Worm (Caenorhabditis elegans) whole organism, dauer: ENCODE measurements around the gene ifd-2.

Experiments used
- unc-62 ChIP-seq: sonication (generic microtip); optimal IDR thresholded peaks from 2 replicates; lab custom pipeline; 2017; ENCODE audit warnings: missing biosample characterization, missing genetic modification reagents, missing genetic modification characterization

ifd-2 gene

ce11 chrX:815929-816328 lies at the start of gene ifd-2:
ifd-2 (minus strand) TSS chrX:815929.
- no peak for TF ChIP-seq unc-62 (GFP tag; lab: Kevin White, UChicago)

- TF ChIP-seq unc-62 (GFP tag; lab: Kevin White, UChicago) = no peak
Observed at ce11 chrX:865214-865613, 49.5 kb upstream of the ifd-2 start.

ce11 chrX:864293-864731 lies 48.6 kb upstream of the ifd-2 start:
- no peak for TF ChIP-seq unc-62 (GFP tag; lab: Kevin White, UChicago)

- TF ChIP-seq unc-62 (GFP tag; lab: Kevin White, UChicago) = no peak
Observed at ce11 chrX:863478-863877, 47.7 kb upstream of the ifd-2 start, which contains the start of gene cdo-1. cdo-1 (minus strand) TSS chrX:863578.

ce11 chrX:861378-861777 lies 45.6 kb upstream of the ifd-2 start:
- no peak for TF ChIP-seq unc-62 (GFP tag; lab: Kevin White, UChicago)

DNA sequence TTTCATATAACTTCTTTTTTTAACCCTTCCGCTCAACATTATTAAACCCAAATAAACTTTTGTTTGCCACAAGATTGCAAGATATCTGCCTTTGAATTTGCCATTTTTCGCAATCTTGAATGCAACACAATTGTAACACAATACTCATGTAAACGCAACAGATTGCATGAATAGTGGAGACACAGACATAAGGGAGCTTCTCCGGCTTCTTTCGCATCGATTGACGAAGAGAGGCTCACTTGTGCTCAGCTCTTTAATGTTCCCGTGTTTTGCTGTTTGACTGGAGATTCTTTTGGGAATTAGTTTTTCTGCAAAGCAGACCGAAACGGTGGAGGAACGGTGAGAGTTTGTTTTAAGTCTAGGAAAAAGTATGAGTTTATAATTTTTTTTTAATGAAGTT lies 43.7 kb upstream of the ifd-2 start, which contains the start of gene F56F10.2:
Gene F56F10.2, plus strand, starts transcription at position 215 of the 400 bp plus-strand sequence.
- no peak for TF ChIP-seq unc-62 (GFP tag; lab: Kevin White, UChicago)

- TF ChIP-seq unc-62 (GFP tag; lab: Kevin White, UChicago) = no peak
Observed at ce11 chrX:857658-858057, 41.9 kb upstream of the ifd-2 start.

DNA sequence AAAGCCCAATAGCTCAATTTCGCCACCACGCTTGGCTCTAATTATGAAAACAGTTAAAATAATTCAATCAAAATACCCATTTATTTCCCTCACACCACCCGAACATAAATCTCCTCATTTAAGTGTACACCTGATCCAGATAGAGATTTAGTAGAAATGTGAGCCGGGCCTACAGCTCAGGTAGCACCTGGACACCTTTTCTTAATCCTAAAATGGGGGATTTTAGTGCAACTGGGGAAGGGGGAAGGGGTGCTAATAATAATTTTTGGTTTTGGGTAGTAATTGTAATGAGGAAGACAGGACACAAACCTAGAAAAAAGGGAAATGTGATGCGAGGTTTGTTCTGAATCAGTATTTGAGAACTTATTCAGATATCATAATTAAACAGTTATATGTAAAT lies 37.9 kb upstream of the ifd-2 start:
- TF ChIP-seq unc-62 (GFP tag; lab: Kevin White, UChicago) = no peak

ce11 chrX:852739-853268 lies 37.1 kb upstream of the ifd-2 start:
- TF ChIP-seq unc-62 (GFP tag; lab: Kevin White, UChicago) = no peak

- TF ChIP-seq unc-62 (GFP tag; lab: Kevin White, UChicago) = no peak
Observed at ce11 chrX:851421-851820, 35.7 kb upstream of the ifd-2 start, which contains the start of gene igcm-1. igcm-1 (minus strand) TSS chrX:851521.

ce11 chrX:845443-845842 lies 29.7 kb upstream of the ifd-2 start:
- no peak for TF ChIP-seq unc-62 (GFP tag; lab: Kevin White, UChicago)

DNA sequence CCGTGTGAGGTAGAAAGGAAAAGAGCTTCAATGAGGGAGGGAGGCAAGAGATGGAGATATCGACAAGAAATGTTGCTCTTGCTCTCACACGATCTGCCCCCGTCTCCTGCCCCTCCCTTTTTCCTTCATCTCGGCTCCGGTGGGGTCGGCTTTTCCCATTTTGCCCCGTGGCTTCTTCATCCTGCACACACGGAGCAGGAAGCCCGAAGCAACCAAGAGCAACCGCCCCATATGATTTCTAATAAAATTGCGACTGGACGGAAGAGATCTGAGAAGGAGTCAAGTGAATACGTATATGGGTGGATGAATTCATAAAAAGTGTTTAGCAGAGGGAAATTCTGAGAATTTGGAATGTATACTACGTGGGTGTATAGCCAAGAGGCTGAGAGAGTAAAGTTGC lies 28.9 kb upstream of the ifd-2 start:
- no peak for TF ChIP-seq unc-62 (GFP tag; lab: Kevin White, UChicago)

ce11 chrX:841393-841792 lies 25.7 kb upstream of the ifd-2 start, which contains the start of gene F39H12.3:
F39H12.3 (minus strand) TSS chrX:841493.
- TF ChIP-seq unc-62 (GFP tag; lab: Kevin White, UChicago) = no peak

DNA sequence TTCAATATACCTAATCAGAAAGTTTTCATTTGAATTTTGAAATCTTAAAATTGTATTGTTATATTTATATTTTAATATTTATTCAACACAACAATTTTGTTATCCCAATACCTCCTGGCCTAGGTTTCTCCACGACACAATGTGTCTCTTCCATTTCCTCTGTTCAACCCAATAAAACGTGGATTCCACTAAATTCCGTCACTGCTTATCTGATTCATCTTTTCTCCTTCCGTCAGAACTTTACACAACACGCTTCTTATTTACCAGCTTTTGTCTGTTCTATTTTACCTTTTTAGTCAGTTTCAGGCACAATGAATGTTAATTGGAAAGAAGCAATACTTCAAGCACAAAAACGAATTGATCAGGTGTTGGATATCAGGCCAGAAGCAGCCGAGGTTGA lies 18.7 kb upstream of the ifd-2 start, which contains the start of gene F39H12.1:
Gene F39H12.1, plus strand, starts transcription at position 301 of the 400 bp plus-strand sequence.
- TF ChIP-seq unc-62 (GFP tag; lab: Kevin White, UChicago) = no peak

- no peak for TF ChIP-seq unc-62 (GFP tag; lab: Kevin White, UChicago)
Observed at ce11 chrX:830185-830584, 14.5 kb upstream of the ifd-2 start.

DNA sequence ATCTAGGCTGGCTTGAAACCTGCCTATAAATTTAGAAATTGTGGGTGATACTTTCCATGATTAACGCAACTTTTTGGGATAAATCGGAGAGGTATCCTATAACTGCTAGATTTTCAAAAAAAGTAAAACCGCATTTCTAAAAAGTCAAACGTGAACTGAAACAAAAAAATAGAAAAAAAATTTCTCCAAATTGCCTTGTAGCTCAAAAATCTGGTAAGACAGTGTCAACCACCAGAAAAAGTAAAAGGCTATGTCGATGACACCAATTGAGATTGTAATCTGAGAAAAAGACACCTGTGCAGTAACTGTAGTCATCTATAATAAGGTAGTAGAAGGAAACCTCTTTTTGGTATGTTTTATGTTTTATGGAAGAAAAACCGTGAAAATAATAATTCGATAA lies 12.9 kb upstream of the ifd-2 start, which contains the start of gene wdr-54:
Gene wdr-54, plus strand, starts transcription at position 301 of the 400 bp plus-strand sequence.
- TF ChIP-seq unc-62 (GFP tag; lab: Kevin White, UChicago) = no peak

ce11 chrX:827502-827901 lies 11.8 kb upstream of the ifd-2 start:
- TF ChIP-seq unc-62 (GFP tag; lab: Kevin White, UChicago) = no peak
